Fruit fly (Drosophila melanogaster) whole organism, embryonic: Measurements from ENCODE around the gene CG33510.

Experiments used
- CG4404 ChIP-seq: fragments of 200-800 bp; sonication (Bioruptor generic); IDR thresholded peaks from 2 replicates; pipeline ENCODE4 v1.3.6; 2022; ENCODE audit warnings: missing biosample characterization, missing genetic modification characterization
- CG6272 ChIP-seq: fragments of 200-800 bp; sonication (Bioruptor generic); IDR thresholded peaks from 2 replicates; pipeline ENCODE4 v1.3.6; 2022; ENCODE audit warnings: missing biosample characterization, missing genetic modification characterization
- kay ChIP-seq: fragments of 200-800 bp; sonication (Bioruptor generic); optimal IDR thresholded peaks from 2 replicates; lab custom pipeline; 2016; ENCODE audit warnings: missing biosample characterization, missing genetic modification characterization

DNA sequence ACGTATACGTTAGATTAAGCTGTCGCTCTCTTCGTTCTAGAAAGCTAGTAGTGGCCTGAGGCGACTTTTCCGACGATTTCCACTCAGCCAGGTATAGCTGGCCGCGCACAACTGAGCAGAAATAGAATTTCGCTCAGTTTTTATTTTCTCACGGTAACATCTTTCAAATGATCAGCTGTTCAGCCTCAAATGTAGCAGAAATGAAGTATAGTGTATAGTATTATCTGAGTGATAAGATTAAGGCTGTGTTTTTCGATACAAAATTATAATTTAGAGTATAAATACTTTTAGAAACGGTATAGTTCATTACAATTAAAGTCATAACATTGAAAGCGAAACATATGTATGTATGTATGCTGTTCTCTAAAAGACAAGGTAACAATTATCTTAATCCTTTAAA is 2.3 kb upstream of the CG33510 start, which contains the start of gene CG33509:
- TF ChIP-seq kay, result no peak
- TF ChIP-seq CG6272, result no peak
- no peak for TF ChIP-seq CG4404
